Worm (Caenorhabditis elegans): ENCODE results near the gene R02F11.12.

R02F11.12 gene

DNA sequence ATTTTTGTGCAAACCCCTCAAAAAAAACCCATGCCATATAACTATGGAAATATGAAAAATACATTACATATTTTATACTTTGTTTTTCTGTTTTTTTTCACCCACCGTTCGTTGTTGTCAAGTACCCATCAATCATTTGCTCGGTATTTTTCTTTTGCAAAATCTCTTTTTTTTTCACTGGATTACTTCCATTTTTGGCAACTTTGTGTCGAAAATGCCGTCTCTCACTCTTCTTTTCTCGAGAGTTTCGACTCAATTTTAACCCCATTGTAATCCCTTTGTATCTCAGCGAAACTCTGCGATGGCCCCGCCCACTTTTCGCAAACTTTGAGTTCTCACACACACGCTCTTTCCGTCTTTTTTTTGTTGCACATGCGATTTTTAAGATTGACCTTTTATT, 15.3 kb upstream of the R02F11.12 start:
- TF ChIP-seq pax-3 (tag; optimal IDR thresholded peaks at IDR 0.05) (no peak), lin-14 (GFP tag; optimal IDR thresholded peaks at IDR 0.05) (peak; percentile 24), unc-30 (tag; optimal IDR thresholded peaks at IDR 0.05) (peak; percentile 47)

DNA sequence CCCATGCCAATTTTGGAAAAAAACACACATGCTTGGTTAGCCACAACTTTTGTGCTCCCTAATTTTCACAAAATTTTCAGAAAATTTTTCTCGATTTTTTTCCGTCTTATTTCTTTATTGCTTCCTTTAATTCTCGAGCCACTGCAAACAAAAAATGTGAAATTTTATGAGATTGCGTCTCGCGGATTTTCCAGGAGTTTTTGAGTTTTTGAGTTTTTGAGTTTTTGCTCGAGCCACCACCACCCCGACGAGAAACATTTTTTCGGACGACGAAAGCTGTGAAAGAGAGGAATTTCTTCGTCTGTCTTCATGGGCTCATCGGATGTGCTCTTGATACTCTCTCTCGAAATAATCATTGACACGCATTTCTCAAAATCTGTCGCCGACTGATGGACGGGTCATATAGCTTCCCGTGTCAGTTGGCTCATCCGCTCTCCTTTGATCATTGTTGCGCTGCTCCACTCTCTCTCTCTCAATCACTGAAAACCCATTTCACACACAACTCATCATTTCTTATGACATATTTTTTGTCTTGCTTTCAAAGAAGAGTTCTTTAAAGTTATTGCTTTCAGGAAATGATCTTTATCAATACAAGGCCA, 13.0 kb upstream of the R02F11.12 start, which contains the start of gene C18G1.1:
C18G1.1 (plus strand) TSS at position 573 of the 599 bp plus-strand sequence.
- TF ChIP-seq nhr-71 (tag; optimal IDR thresholded peaks at IDR 0.05): peak; percentile 50
- peak; percentile 59 for TF ChIP-seq rnt-1 (tag; optimal IDR thresholded peaks at IDR 0.05)
- peak in 1 of 2 experiments; percentile 26 for TF ChIP-seq lsy-2 (tag; optimal IDR thresholded peaks at IDR 0.05)
- TF ChIP-seq zip-4 (GFP tag; optimal IDR thresholded peaks at IDR 0.05): no peak
- TF ChIP-seq C16A3.4 (tag; optimal IDR thresholded peaks at IDR 0.05): no peak
- TF ChIP-seq snu-23 (GFP tag; optimal IDR thresholded peaks at IDR 0.05): peak; percentile 5
- peak; percentile 27 for TF ChIP-seq unc-130 (tag; optimal IDR thresholded peaks at IDR 0.05)
- TF ChIP-seq C04F5.9 (tag; optimal IDR thresholded peaks at IDR 0.05): no peak

DNA sequence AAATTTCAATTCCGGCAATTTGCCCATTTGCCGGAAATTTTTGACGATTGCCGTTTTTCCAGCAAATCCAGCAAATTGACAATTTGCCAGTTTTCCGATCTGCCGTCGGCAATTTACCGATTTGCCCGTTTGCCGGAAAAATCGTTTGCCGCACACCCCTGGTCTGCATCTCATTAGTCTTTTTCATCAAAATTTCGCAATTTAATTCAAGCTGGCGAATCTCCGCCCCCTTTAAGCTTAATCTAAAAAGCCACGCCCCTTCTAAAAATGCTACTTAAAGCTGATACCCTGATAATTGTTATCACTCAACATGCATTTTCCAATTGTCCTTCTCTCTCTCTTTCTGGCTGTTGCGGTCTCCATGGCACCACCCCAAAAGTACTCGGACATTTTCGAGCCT, 7.2 kb upstream of the R02F11.12 start, which contains the start of gene Y60C6A.1:
Y60C6A.1 (plus strand) TSS at position 301 of the 400 bp plus-strand sequence.
- TF ChIP-seq hpl-2 (GFP tag; optimal IDR thresholded peaks at IDR 0.05): no peak
- TF ChIP-seq aha-1 (tag; optimal IDR thresholded peaks at IDR 0.05): no peak
- TF ChIP-seq alr-1 (tag; optimal IDR thresholded peaks at IDR 0.05; ENCODE audit: borderline replicate concordance): no peak
- no peak for TF ChIP-seq elt-3 (tag; optimal IDR thresholded peaks at IDR 0.05)
- no peak for TF ChIP-seq jun-1 (tag; optimal IDR thresholded peaks at IDR 0.05)
- no peak for TF ChIP-seq pqm-1 (tag; optimal IDR thresholded peaks at IDR 0.05)
- TF ChIP-seq fkh-8 (tag; optimal IDR thresholded peaks at IDR 0.05): no peak
- no peak for TF ChIP-seq ets-5 (GFP tag; IDR thresholded peaks at IDR 0.05)
- no peak for TF ChIP-seq lin-13 (GFP tag; optimal IDR thresholded peaks at IDR 0.05)
- no peak for TF ChIP-seq pag-3 (tag; optimal IDR thresholded peaks at IDR 0.05; ENCODE audit: borderline replicate concordance, insufficient read depth)
- TF ChIP-seq Y116A8C.19 (tag; optimal IDR thresholded peaks at IDR 0.05; ENCODE audit: borderline replicate concordance): no peak
- no peak for TF ChIP-seq lir-3 (tag; optimal IDR thresholded peaks at IDR 0.05; ENCODE audit: poor library complexity)
- no peak for TF ChIP-seq hlh-4 (tag; optimal IDR thresholded peaks at IDR 0.05)

DNA sequence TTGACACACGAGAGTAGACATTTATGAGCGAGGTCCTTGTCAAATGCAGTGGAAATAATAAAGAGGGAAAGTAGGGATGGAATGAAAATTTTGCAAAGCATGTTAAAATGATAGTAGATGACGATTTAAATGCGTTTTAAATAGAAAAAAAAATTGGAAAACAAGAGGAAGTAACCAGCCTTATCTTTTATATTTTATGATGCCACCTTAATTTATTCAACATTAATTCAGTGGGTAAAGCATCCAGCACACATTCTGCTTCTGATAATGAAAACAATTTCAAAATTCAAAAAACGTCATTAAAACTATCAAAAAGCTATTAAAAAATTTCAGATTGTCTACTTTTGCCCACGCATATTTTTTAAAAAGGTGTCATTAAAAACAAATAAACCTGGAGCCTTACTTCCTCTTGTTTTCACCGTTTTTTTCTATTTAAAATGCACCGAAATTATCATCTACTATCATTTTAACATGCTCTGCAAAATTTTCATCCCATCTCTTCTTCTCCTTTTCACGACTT, 5.1 kb upstream of the R02F11.12 start, which contains the start of the genes Y60C6A.2 and Y60C6A.3:
Y60C6A.2 (minus strand) TSS at position 101 of the 520 bp plus-strand sequence.
Y60C6A.3 (plus strand) TSS at position 470 of the 520 bp plus-strand sequence.
- TF ChIP-seq lin-35 (GFP tag; optimal IDR thresholded peaks at IDR 0.05) (no peak), zip-4 (GFP tag; optimal IDR thresholded peaks at IDR 0.05) (no peak), zag-1 (tag; optimal IDR thresholded peaks at IDR 0.05) (no peak), nhr-76 (tag; optimal IDR thresholded peaks at IDR 0.05) (no peak), ceh-88 (GFP tag; IDR thresholded peaks at IDR 0.05) (no peak), mep-1 (tag; optimal IDR thresholded peaks at IDR 0.05) (no peak), grh-1 (GFP tag; IDR thresholded peaks at IDR 0.05) (no peak), ceh-8 (GFP tag; optimal IDR thresholded peaks at IDR 0.05) (no peak), ceh-90 (tag; optimal IDR thresholded peaks at IDR 0.05) (no peak), jun-1 (tag; optimal IDR thresholded peaks at IDR 0.05) (no peak), Y116A8C.19 (tag; optimal IDR thresholded peaks at IDR 0.05; ENCODE audit: borderline replicate concordance) (no peak), ets-5 (GFP tag; IDR thresholded peaks at IDR 0.05) (no peak)

DNA sequence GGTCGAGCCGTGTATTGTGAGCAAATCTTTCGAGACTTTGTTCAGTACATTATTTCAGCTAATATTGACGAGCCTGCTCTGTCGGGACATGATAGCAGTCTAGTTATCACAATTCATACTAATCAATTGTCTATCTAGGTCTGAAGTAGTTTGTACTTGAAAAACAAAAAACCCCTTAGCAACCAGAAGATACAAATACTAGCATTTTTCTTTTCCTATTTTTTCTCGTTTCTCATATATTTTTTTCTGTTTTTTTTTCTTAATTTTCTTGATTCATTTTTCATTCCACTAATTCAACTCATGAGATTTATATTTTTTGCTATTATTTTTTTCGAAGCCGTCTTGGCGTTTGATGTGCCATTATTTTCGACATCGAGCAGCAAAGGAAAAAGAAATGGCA, 3.3 kb upstream of the R02F11.12 start, which contains the start of gene R02F11.9:
R02F11.9 (plus strand) TSS at position 301 of the 400 bp plus-strand sequence.
- TF ChIP-seq C34B4.2 (tag; optimal IDR thresholded peaks at IDR 0.05): no peak
- no peak for TF ChIP-seq pqm-1 (tag; optimal IDR thresholded peaks at IDR 0.05)
- TF ChIP-seq lin-14 (GFP tag; optimal IDR thresholded peaks at IDR 0.05): no peak
- no peak for TF ChIP-seq snpc-4 (tag; optimal IDR thresholded peaks at IDR 0.05)
- TF ChIP-seq ces-1 (GFP tag; optimal IDR thresholded peaks at IDR 0.05): no peak
- TF ChIP-seq unc-130 (tag; optimal IDR thresholded peaks at IDR 0.05): no peak
- no peak for TF ChIP-seq lin-39 (tag; optimal IDR thresholded peaks at IDR 0.05)
- no peak for TF ChIP-seq elt-2 (tag; optimal IDR thresholded peaks at IDR 0.05)
- no peak for TF ChIP-seq hpl-2 (GFP tag; optimal IDR thresholded peaks at IDR 0.05)
- TF ChIP-seq unc-98 (GFP tag; IDR thresholded peaks at IDR 0.05): no peak
- no peak for TF ChIP-seq lsy-2 (tag; optimal IDR thresholded peaks at IDR 0.05)
- TF ChIP-seq aly-2 (tag; optimal IDR thresholded peaks at IDR 0.05): no peak
- no peak for TF ChIP-seq zag-1 (tag; optimal IDR thresholded peaks at IDR 0.05)
- TF ChIP-seq unc-86 (tag; optimal IDR thresholded peaks at IDR 0.05): no peak
- no peak for TF ChIP-seq pax-3 (tag; optimal IDR thresholded peaks at IDR 0.05)
- no peak for TF ChIP-seq vab-15 (tag; optimal IDR thresholded peaks at IDR 0.05)
- TF ChIP-seq xbp-1 (tag; optimal IDR thresholded peaks at IDR 0.05): no peak
- TF ChIP-seq C04F5.9 (tag; optimal IDR thresholded peaks at IDR 0.05): no peak

All from whole organism, L1 larva.